Worm (Caenorhabditis elegans): Measurements from ENCODE around the gene F36H5.8.

F36H5.8 gene

ce11 chrII:1742535-1742934 is 8.0 kb downstream of the F36H5.8 start, which contains the start of gene F36H5.12:
Gene F36H5.12, plus strand, starts transcription at chrII:1742835.
- no peak for TF ChIP-seq nhr-12 (tag; optimal IDR thresholded peaks at IDR 0.05)
- TF ChIP-seq mls-2 (tag; optimal IDR thresholded peaks at IDR 0.05): no peak
- TF ChIP-seq cnd-1 (tag; optimal IDR thresholded peaks at IDR 0.05): no peak
- TF ChIP-seq ham-2 (GFP tag; optimal IDR thresholded peaks at IDR 0.05): no peak
- TF ChIP-seq snpc-4 (tag; optimal IDR thresholded peaks at IDR 0.05): no peak
- TF ChIP-seq ztf-11 (tag; optimal IDR thresholded peaks at IDR 0.05): no peak
- no peak for TF ChIP-seq ceh-43 (GFP tag; optimal IDR thresholded peaks at IDR 0.05)
- no peak for TF ChIP-seq unc-120 (tag; optimal IDR thresholded peaks at IDR 0.05; ENCODE audit: poor library complexity, severe bottlenecking)
- no peak for TF ChIP-seq ceh-83 (GFP tag; optimal IDR thresholded peaks at IDR 0.05)
- TF ChIP-seq nhr-28 (tag; optimal IDR thresholded peaks at IDR 0.05): no peak
- TF ChIP-seq mab-5 (tag; optimal IDR thresholded peaks at IDR 0.05): no peak
- TF ChIP-seq nhr-237 (tag; optimal IDR thresholded peaks at IDR 0.05): no peak
- no peak for TF ChIP-seq sem-2 (GFP tag; optimal IDR thresholded peaks at IDR 0.05)

DNA sequence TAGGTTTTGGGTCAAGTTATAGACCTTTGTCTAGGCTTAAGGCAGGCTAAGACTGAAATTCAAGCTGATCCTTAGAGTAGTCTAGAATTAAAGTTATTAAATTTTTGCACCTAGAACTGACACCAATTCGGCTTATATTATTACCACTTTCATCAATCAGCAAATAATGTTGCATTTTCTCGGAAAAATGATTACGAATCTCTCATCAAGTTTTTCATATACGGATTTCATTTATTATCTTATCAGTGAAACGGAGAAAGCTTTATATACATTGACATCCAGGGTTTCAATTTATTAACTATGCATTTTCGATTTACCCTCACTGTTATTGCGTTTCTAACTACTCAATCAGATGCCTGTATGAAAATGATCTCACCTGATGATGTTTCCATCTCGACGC is 9.2 kb downstream of the F36H5.8 start, which contains the start of gene K07G6.1:
Gene K07G6.1, plus strand, starts transcription at position 301 of the 400 bp plus-strand sequence.
- TF ChIP-seq mab-5 (tag; optimal IDR thresholded peaks at IDR 0.05) (no peak), nhr-12 (tag; optimal IDR thresholded peaks at IDR 0.05) (no peak), ceh-39 (tag; optimal IDR thresholded peaks at IDR 0.05) (no peak), ztf-11 (tag; optimal IDR thresholded peaks at IDR 0.05) (no peak), ceh-43 (GFP tag; optimal IDR thresholded peaks at IDR 0.05) (no peak), snpc-4 (tag; optimal IDR thresholded peaks at IDR 0.05) (no peak), nhr-76 (tag; optimal IDR thresholded peaks at IDR 0.05) (no peak), hlh-1 (tag; optimal IDR thresholded peaks at IDR 0.05) (no peak), lin-32 (GFP tag; optimal IDR thresholded peaks at IDR 0.05) (no peak), lsy-2 (tag; optimal IDR thresholded peaks at IDR 0.05) (no peak), cnd-1 (tag; optimal IDR thresholded peaks at IDR 0.05) (no peak), zip-8 (tag; optimal IDR thresholded peaks at IDR 0.05) (no peak), mls-2 (tag; optimal IDR thresholded peaks at IDR 0.05) (no peak), unc-120 (tag; optimal IDR thresholded peaks at IDR 0.05; ENCODE audit: poor library complexity, severe bottlenecking) (no peak), bed-3 (GFP tag; optimal IDR thresholded peaks at IDR 0.05) (no peak), M03D4.4 (tag; optimal IDR thresholded peaks at IDR 0.05) (no peak), mep-1 (tag; optimal IDR thresholded peaks at IDR 0.05) (no peak), flh-1 (GFP tag; optimal IDR thresholded peaks at IDR 0.05) (no peak), sptf-1 (tag; optimal IDR thresholded peaks at IDR 0.05) (no peak)

DNA sequence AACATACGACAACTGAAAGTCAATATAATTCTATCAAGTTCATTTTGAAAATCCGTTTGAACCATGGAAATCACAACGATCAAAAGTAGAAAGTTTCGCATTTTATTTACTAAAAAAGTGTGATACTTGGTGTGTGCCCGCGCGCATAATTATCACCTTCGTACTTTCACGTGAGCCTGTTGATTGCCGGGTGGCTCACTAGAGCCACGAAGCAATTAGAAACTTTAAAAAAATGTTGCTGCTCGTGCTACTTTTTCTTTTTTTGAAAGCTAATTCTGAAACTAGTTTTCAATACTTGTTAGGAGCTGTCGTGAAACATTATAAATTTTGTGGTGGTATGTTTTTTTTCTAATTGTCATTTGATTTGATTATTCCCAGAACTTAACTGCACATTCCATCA is 11.6 kb downstream of the F36H5.8 start, which contains the start of the genes irld-9 and irld-33:
Gene irld-9, minus strand, starts transcription at position 101 of the 400 bp plus-strand sequence.
Gene irld-33, plus strand, starts transcription at position 209 of the 400 bp plus-strand sequence.
- TF ChIP-seq drap-1 (GFP tag; optimal IDR thresholded peaks at IDR 0.05): no peak
- no peak for TF ChIP-seq zip-8 (tag; optimal IDR thresholded peaks at IDR 0.05)
- no peak for TF ChIP-seq sptf-1 (tag; optimal IDR thresholded peaks at IDR 0.05)
- TF ChIP-seq nhr-12 (tag; optimal IDR thresholded peaks at IDR 0.05): no peak
- no peak for TF ChIP-seq flh-1 (GFP tag; optimal IDR thresholded peaks at IDR 0.05)
- TF ChIP-seq mep-1 (tag; optimal IDR thresholded peaks at IDR 0.05): no peak
- no peak for TF ChIP-seq unc-120 (tag; optimal IDR thresholded peaks at IDR 0.05; ENCODE audit: poor library complexity, severe bottlenecking)
- TF ChIP-seq nhr-237 (tag; optimal IDR thresholded peaks at IDR 0.05): no peak
- TF ChIP-seq mab-5 (tag; optimal IDR thresholded peaks at IDR 0.05): no peak
- no peak for TF ChIP-seq sem-2 (GFP tag; optimal IDR thresholded peaks at IDR 0.05)
- no peak for TF ChIP-seq nhr-28 (tag; optimal IDR thresholded peaks at IDR 0.05)
- no peak for TF ChIP-seq pha-4 (tag; optimal IDR thresholded peaks at IDR 0.05)
- TF ChIP-seq blmp-1 (tag; optimal IDR thresholded peaks at IDR 0.05): no peak
- no peak for TF ChIP-seq lin-13 (tag; optimal IDR thresholded peaks at IDR 0.05)
- no peak for TF ChIP-seq nhr-76 (tag; optimal IDR thresholded peaks at IDR 0.05)
- no peak for TF ChIP-seq elt-3 (tag; optimal IDR thresholded peaks at IDR 0.05)
- no peak for TF ChIP-seq ces-1 (GFP tag; optimal IDR thresholded peaks at IDR 0.05)
- TF ChIP-seq nhr-2 (tag; optimal IDR thresholded peaks at IDR 0.05): no peak
- TF ChIP-seq ceh-39 (tag; optimal IDR thresholded peaks at IDR 0.05): no peak
- TF ChIP-seq M03D4.4 (tag; optimal IDR thresholded peaks at IDR 0.05): no peak

DNA sequence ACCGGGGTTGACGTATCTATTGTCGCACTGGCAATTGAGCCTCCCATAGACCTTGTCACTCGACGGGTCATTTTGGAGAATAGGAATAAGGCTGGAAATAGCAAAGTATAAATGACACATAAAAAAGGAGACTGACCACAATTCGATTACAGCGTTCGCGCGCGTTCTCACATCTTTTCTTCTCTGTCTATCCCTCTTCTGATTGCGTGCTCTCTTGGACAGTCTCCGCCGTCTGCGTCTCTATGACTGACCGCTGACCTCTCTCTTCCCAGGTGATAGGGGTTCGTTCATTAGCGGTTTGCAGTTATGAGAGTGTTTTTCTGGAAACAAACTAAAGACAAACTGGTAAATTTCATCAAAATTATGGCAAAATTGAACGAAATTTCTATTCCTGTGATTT is 14.1 kb downstream of the F36H5.8 start, which contains the start of gene ceh-83:
Gene ceh-83, minus strand, starts transcription at position 181 of the 400 bp plus-strand sequence.
- TF ChIP-seq cnd-1 (tag; optimal IDR thresholded peaks at IDR 0.05) (no peak), lin-32 (GFP tag; optimal IDR thresholded peaks at IDR 0.05) (no peak), M03D4.4 (tag; optimal IDR thresholded peaks at IDR 0.05) (no peak), tbx-8 (GFP tag; optimal IDR thresholded peaks at IDR 0.05) (no peak), nhr-12 (tag; optimal IDR thresholded peaks at IDR 0.05) (no peak), ceh-43 (GFP tag; optimal IDR thresholded peaks at IDR 0.05) (no peak), nhr-237 (tag; optimal IDR thresholded peaks at IDR 0.05) (no peak), unc-120 (tag; optimal IDR thresholded peaks at IDR 0.05; ENCODE audit: poor library complexity, severe bottlenecking) (no peak), sptf-1 (tag; optimal IDR thresholded peaks at IDR 0.05) (no peak), zip-8 (tag; optimal IDR thresholded peaks at IDR 0.05) (no peak), lin-13 (tag; optimal IDR thresholded peaks at IDR 0.05) (no peak), unc-62 (GFP tag; optimal IDR thresholded peaks at IDR 0.05) (no peak), flh-1 (GFP tag; optimal IDR thresholded peaks at IDR 0.05) (no peak), elt-3 (tag; optimal IDR thresholded peaks at IDR 0.05) (no peak), lsy-2 (tag; optimal IDR thresholded peaks at IDR 0.05) (no peak), drap-1 (GFP tag; optimal IDR thresholded peaks at IDR 0.05) (no peak), unc-39 (tag; optimal IDR thresholded peaks at IDR 0.05) (no peak), mab-5 (tag; optimal IDR thresholded peaks at IDR 0.05) (no peak)
